Worm (Caenorhabditis elegans): ENCODE results near the gene xbx-6.

DNA sequence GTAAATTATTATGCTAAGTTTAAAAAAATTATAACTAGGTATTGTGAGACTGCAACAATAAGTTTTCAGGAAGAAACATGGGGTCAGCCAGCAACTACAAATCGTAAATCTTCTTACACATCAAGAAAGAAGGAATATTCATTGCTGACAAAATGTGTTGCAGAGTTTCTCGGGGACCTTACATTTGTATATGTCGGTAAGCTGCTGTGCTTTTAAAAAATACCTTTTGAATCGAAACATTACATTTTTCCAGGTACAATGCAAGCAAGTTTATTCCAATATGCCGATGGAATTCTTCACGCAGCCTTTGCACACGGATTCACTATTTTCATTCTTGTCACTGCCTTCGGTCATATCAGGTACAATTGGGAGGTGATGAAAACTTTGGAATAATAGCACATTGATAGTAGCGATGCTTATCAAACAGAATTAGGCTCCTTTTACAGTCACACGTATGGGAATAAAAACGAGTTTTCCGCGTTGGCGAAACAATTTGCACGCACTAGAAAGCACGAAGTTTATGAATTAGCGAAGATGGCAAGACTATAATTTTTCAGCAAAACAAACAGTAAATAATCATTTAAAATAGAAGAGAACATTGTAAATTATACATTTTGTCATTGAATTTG, 35.3 kb downstream of the xbx-6 start:
- no peak for TF ChIP-seq mdl-1 (tag; optimal IDR thresholded peaks at IDR 0.05)
- no peak for TF ChIP-seq R02D3.7 (tag; optimal IDR thresholded peaks at IDR 0.05)
